Fruit fly (Drosophila melanogaster) whole organism, prepupa: ENCODE data around the gene eIF4A.

ENCODE experiments used
- Blimp-1 ChIP-seq: fragments of 200-800 bp; sonication (Bioruptor generic); optimal IDR thresholded peaks from 3 replicates; lab custom pipeline; 2017; ENCODE audit warnings: missing biosample characterization, missing genetic modification characterization, mild to moderate bottlenecking, moderate library complexity, missing genetic modification reagents
- CG11902 ChIP-seq: fragments of 200-800 bp; sonication (Bioruptor generic); optimal IDR thresholded peaks from 3 replicates; lab custom pipeline; 2016; ENCODE audit warnings: missing biosample characterization, missing genetic modification characterization
- CG16779 ChIP-seq: fragments of 200-800 bp; sonication (Bioruptor generic); optimal IDR thresholded peaks from 3 replicates; lab custom pipeline; 2017; ENCODE audit warnings: missing biosample characterization, mild to moderate bottlenecking, missing genetic modification characterization
- CG3032 ChIP-seq: fragments of 200-800 bp; optimal IDR thresholded peaks from 2 replicates; lab custom pipeline; 2019; ENCODE audit warnings: missing biosample characterization, mild to moderate bottlenecking, missing genetic modification characterization, moderate library complexity
- CG4318 ChIP-seq: fragments of 200-800 bp; sonication (Bioruptor generic); optimal IDR thresholded peaks from 3 replicates; lab custom pipeline; 2017; ENCODE audit warnings: missing biosample characterization, mild to moderate bottlenecking, missing genetic modification characterization
- CG6808 ChIP-seq: fragments of 200-800 bp; sonication (Bioruptor generic); optimal IDR thresholded peaks from 3 replicates; lab custom pipeline; 2017; ENCODE audit warnings: missing biosample characterization, missing genetic modification characterization, mild to moderate bottlenecking, moderate library complexity, missing genetic modification reagents
- CG6854 ChIP-seq: fragments of 200-800 bp; sonication (Bioruptor generic); optimal IDR thresholded peaks from 2 replicates; lab custom pipeline; 2017; ENCODE audit warnings: missing biosample characterization, mild to moderate bottlenecking, missing genetic modification characterization
- CG8119 ChIP-seq: fragments of 200-800 bp; sonication (Bioruptor generic); IDR thresholded peaks from 3 replicates; pipeline ENCODE4 v1.3.6; 2022; ENCODE audit warnings: missing biosample characterization, missing genetic modification characterization
- CG8632 ChIP-seq: fragments of 200-800 bp; sonication (Bioruptor generic); optimal IDR thresholded peaks from 3 replicates; lab custom pipeline; 2016; ENCODE audit warnings: missing biosample characterization, missing genetic modification characterization
- CG9139 ChIP-seq: fragments of 200-800 bp; sonication (Bioruptor generic); optimal IDR thresholded peaks from 3 replicates; lab custom pipeline; 2017; ENCODE audit warnings: missing biosample characterization, mild to moderate bottlenecking, missing genetic modification characterization
- OdsH ChIP-seq: fragments of 200-800 bp; sonication (Bioruptor generic); optimal IDR thresholded peaks from 3 replicates; lab custom pipeline; 2016; ENCODE audit warnings: missing biosample characterization, missing genetic modification characterization
- fd85E ChIP-seq: fragments of 200-800 bp; sonication (Bioruptor generic); optimal IDR thresholded peaks from 3 replicates; lab custom pipeline; 2016; ENCODE audit warnings: missing biosample characterization, missing genetic modification characterization
- fkh ChIP-seq: fragments of 200-800 bp; sonication (Bioruptor generic); optimal IDR thresholded peaks from 3 replicates; lab custom pipeline; 2017; ENCODE audit warnings: missing biosample characterization, mild to moderate bottlenecking, missing genetic modification characterization, moderate library complexity
- spab ChIP-seq: fragments of 200-800 bp; sonication (Bioruptor generic); optimal IDR thresholded peaks from 2 replicates; lab custom pipeline; 2017; ENCODE audit warnings: missing biosample characterization, mild to moderate bottlenecking, missing genetic modification characterization, missing genetic modification reagents

DNA sequence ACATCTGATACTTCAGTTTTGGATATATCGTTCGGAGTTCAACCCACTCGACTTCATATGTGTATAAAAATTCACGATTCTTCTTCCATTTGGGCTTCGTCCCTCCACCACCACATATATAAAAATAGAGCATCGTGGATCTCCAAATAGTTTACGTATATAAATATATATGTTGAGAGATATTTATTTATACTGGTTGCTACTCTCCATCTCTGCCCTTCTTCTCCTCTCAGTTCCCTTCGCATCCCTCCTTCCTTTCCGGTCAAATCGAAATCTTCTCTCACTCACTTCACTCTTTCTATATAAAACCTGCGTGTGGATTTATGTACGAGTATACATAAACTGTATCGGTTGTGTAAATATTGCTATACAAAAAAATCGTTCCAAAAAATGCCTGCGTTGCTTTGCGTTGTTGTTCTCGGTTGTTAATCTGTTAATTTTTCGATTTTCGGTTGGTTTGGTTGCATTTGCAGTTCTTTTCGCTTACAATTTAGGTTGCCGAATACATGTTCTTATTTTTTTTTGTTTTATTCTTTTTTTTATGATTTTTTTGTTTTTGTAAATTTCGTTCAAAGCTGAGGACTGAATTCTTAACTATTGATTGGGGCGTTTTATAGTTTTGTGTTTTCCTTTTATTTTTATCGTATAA lies 8.9 kb upstream of the eIF4A start:
- TF ChIP-seq CG4318 (GFP tag; lab: Kevin White, UChicago) (no peak), OdsH (GFP tag; lab: Kevin White, UChicago) (no peak), Blimp-1 (GFP tag; lab: Kevin White, UChicago) (no peak), CG6808 (GFP tag; lab: Kevin White, UChicago) (no peak), CG6854 (GFP tag; lab: Kevin White, UChicago) (no peak), CG9139 (GFP tag; lab: Kevin White, UChicago) (no peak), CG3032 (tag; lab: Kevin White, UChicago) (no peak), CG8119 (GFP tag; lab: Robert Waterston, UW) (no peak), fd85E (GFP tag; lab: Kevin White, UChicago) (no peak), CG8632 (GFP tag; lab: Kevin White, UChicago) (no peak), CG16779 (tag; lab: Kevin White, UChicago) (no peak), CG11902 (GFP tag; lab: Kevin White, UChicago) (no peak), fkh (GFP tag; lab: Kevin White, UChicago) (no peak), spab (GFP tag; lab: Kevin White, UChicago) (no peak)
